Fruit fly (Drosophila melanogaster): ENCODE results near the gene TTLL3A.

The TTLL3A gene

DNA sequence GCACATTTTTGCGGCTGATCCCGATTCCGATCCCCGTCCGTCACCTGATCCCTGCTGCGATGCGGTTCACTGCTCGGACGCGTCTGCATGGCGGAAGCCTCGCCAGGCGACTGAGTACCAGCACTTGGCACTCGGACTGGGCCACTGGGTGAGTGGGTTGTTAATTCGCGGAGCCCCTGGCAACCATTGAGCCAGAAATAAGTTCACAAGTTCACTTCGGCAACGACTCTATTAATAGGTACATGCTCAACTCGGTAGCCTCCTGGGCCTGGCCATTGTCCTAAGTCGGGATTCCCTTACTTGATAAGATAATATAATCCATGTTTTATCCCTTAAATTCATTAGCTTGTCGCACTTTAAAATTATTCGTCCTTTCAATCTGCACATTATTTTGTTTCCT is at the start of gene TTLL3A:
TTLL3A (minus strand) TSS at position 101 of the 400 bp plus-strand sequence.
- TF ChIP-seq CG17801 (GFP tag; optimal IDR thresholded peaks at IDR 0.05; ENCODE audit: partially characterized antibody), result no peak

DNA sequence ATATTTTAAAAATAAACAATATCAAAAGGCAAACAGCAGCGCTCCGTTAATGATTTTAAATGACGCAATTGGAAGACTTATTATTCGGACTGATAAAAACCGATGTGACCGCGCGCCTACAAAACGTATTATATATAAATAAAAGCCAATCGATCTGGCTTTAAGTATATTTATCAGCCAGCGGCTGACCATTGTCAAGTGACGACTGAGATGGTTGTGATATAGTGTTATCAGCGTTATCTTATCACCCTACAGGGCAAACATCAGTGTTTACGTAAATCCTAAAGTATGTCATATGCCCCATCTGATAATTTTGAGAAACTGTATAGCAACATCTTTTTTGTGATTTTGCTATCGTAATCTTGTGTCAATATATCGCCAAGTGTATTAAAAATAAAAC is 49.4 kb upstream of the TTLL3A start:
- no peak for TF ChIP-seq CG17801 (GFP tag; optimal IDR thresholded peaks at IDR 0.05; ENCODE audit: partially characterized antibody)

DNA sequence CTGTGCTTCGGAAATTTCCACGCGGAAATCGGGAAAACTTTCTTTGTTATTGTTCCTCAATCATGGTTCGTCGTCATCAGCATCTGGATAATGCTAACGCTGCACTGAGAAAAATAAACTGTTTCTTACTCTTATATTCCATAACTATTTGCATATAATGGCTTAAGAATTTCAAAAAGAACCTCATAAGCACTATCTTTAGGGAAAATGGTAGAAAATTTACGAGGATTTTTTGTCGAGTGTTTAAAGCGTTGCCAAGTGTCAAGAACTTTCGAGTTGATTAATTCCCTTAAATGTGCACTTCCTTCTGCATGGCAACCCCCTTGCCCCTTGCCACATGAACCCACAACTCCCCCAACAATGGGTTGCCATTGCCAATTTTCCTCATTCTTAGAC is 48.0 kb upstream of the TTLL3A start:
- no peak for TF ChIP-seq CG17801 (GFP tag; optimal IDR thresholded peaks at IDR 0.05; ENCODE audit: partially characterized antibody)

DNA sequence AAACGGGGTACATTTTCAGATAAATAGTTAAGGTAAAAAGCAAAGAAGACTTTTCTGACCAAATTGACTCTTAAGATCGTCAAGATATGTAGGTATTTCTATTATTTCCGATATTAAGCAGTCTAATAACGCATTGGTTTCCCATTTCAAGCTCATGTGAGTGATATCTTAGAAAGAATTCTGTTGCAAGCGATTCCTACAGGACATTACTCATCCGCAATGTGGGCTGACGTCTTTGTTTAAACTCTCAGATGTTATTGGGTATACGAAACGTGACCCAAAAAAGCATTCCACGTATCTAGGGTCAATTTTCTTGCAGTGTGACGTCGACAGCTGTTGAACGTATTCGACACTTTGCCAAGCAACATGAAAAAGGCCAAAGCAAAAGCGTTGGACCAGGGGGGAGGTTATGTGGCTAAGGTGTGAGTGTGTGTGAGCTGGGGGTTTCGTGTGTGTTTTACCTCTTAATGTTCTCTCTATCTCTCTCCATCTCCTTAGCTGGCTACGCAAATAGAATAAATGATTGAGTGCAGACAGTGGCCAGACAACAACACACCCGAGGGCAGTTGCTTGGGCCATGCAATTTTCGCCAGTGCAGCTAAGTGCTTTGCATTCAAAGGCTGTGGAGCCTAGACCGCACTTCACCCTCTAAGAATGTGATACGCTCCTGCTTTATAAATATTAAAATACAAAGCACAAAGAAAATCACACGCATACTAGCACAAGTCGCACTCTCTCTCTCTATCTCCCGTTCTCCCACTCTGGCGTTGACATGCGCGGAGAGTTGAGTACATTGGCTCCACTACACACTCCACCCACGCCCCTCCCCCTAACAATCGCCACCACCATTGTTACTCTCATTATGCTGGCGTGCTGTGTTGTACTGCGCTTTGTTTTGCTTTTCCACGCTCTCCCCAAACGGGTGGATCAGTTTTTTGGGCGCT is 47.3 kb upstream of the TTLL3A start:
- TF ChIP-seq CG17801 (GFP tag; optimal IDR thresholded peaks at IDR 0.05; ENCODE audit: partially characterized antibody), result peak; percentile 79

DNA sequence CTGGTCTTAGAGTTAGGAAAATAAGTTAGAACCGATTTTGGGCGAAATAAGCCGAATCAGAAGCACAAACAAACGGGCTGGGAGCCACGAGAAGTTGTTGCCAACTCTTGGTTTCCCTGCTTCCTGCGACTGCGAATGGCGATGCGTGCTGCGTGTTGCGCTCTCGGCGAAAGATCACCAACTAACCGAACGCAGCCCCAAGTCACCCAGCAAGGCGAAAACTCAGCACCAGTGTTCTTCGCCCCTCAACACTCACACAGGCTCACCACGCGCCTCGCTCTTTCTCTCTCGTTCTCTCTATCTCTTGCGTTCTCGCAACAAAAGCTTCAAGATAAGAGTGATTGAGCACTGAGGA is 46.7 kb upstream of the TTLL3A start, which contains the start of gene nrv1:
nrv1 (minus strand) TSS at position 188 of the 355 bp plus-strand sequence.
- TF ChIP-seq CG17801 (GFP tag; optimal IDR thresholded peaks at IDR 0.05; ENCODE audit: partially characterized antibody), result no peak

DNA sequence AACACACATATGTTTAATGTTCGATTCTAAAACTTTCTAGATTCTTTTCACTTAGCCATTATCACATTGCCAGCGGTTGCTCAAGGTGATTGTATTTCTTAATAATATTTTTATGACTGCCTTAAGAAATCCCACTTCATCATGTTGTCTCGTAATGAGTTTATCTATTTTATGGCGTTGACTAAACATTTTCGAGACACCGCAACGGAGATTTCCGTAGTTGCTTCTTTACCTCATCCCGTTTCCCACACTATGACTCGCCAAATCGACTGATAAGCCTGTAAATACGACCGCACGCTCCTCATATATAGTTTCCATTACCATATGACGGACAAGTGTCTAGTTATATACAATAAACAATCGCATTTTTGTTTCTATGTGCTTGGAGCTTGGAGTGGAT is 45.6 kb upstream of the TTLL3A start:
- no peak for TF ChIP-seq CG17801 (GFP tag; optimal IDR thresholded peaks at IDR 0.05; ENCODE audit: partially characterized antibody)

DNA sequence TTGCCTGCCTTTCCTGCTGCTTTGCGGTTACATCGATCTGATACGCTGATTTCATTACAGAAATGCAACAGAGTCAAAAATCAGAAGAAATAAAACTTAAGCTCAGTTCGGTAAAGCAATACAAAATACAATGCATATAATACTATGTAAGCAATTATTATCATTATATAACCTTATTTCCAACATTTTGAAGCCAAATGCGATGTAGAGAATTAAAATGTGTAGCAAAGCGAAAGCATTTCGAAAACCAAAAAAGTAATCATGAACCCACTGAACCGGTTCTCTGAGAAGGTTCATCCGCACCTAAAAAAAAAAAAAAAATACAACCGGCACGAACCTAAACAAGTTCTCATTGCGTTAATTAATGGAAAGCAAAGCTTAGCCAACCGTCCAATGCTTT is 44.2 kb upstream of the TTLL3A start:
- TF ChIP-seq CG17801 (GFP tag; optimal IDR thresholded peaks at IDR 0.05; ENCODE audit: partially characterized antibody), result no peak

DNA sequence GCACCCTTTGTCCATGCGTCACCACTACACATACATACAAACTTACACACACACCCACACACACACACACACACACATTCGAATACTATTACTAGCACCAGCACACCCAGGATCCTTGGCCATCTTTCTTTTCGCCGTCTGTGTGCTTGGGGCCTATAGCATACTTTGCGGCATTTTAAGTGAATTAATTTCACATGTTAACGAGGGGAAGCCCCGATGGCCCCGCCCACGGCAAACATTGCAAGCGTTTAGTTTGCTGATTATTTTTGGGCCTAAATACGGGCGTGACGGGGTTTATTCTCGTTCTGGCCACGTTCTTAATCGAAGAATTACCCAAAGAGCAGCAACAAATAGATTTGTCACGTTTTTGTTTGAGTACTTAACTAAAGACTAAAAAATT is 43.4 kb upstream of the TTLL3A start:
- TF ChIP-seq CG17801 (GFP tag; optimal IDR thresholded peaks at IDR 0.05; ENCODE audit: partially characterized antibody), result no peak

DNA sequence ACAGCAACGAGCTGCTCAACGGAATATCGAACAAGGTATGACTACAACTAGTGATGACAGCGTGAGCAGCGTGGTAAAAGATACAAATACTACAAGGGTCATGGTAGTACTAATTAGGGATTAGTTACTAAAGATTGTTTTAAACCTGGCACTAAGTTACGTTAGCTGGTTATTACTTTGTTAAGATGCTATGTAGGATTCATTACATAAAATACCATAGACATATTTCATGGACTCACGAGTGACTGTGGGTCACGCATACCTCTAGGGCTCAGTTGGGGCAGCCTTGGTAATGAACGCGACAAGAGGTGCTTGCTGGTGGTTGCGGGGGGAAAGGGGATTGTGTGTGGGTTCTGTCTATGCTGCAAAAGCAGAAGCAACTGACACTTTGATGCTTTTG is 34.9 kb upstream of the TTLL3A start:
- no peak for TF ChIP-seq CG17801 (GFP tag; optimal IDR thresholded peaks at IDR 0.05; ENCODE audit: partially characterized antibody)

DNA sequence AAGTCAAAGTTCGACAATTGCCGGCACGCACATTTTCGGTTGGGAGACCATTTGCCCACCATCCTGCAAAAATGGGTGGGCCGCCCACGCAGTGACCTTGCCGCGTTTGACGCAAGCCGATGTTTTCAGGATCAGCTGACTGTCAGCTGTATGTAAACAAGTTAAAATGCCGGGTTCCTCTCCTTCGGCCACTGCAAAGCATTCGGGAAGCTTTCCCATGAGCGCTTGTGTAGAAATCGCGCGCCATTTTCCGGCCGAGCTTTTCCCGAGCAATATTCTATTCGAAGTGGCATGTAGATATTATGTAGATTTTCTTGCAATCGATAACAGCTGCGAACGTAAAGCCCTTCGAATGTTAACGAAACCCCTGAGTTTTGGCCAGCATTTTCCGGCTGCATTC is 33.7 kb upstream of the TTLL3A start, which contains the start of gene CG17378:
CG17378 (plus strand) TSS at position 397 of the 400 bp plus-strand sequence.
- no peak for TF ChIP-seq CG17801 (GFP tag; optimal IDR thresholded peaks at IDR 0.05; ENCODE audit: partially characterized antibody)

DNA sequence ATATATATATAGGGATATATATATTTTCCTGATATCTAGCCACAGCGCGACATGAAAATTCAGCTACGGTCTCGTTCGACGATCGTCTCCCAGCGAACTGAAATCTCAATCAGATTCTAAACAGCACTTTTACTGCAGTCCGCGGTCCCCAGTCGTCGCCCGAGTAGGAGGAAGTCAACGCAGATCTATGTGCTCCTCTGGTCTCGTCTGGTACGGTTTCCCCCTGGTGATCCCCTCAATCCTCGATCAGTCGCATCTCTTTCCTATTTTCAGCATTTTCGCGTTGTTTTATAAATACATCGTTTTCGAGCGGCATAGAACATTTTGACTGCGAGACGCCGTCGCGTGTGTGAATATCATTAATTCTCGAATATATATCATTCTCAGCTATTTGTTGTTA is 32.7 kb upstream of the TTLL3A start, which contains the start of gene LUBEL:
LUBEL (minus strand) TSS at position 101 of the 400 bp plus-strand sequence.
- no peak for TF ChIP-seq CG17801 (GFP tag; optimal IDR thresholded peaks at IDR 0.05; ENCODE audit: partially characterized antibody)

DNA sequence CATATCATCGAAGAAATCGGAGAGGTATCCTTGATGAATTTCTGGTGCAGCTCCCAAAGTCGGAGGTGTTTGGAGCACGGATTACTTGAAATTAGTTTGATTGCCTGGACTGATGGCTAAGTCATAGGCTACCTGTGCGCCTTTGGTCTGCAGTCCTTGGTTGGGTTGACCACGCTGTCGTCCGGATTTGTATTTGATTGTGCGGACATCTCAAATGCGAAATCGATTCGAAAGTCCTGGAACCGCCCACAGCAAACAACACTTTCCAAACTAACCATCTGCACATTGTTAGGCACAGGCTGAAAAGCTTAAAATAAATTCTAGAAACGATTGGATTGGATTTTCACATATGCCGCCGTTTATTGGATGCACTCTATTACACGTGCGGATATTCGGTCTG is 19.5 kb upstream of the TTLL3A start, which contains the start of gene CG11322:
CG11322 (minus strand) TSS at position 101 of the 400 bp plus-strand sequence.
- no peak for TF ChIP-seq CG17801 (GFP tag; optimal IDR thresholded peaks at IDR 0.05; ENCODE audit: partially characterized antibody)

DNA sequence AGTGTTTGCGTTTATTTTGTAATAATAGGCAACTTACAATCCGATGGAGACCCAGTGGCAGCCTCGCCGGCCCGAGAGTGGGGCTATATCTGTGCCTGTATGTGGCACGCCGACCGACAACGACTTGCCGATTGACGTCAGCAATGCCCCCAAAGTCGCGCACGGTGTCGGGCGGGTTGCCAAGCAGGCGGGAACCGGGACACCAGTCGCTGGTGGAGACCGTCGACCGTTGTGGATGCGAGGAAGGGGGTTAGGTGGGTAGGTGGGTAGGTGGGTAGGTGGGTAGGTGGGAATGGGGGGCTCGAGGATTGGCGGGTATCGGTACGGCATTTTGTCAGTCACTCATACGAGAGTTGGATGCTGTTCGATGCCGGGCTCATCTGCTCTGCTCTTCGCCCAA is 11.0 kb upstream of the TTLL3A start:
- TF ChIP-seq CG17801 (GFP tag; optimal IDR thresholded peaks at IDR 0.05; ENCODE audit: partially characterized antibody), result no peak

DNA sequence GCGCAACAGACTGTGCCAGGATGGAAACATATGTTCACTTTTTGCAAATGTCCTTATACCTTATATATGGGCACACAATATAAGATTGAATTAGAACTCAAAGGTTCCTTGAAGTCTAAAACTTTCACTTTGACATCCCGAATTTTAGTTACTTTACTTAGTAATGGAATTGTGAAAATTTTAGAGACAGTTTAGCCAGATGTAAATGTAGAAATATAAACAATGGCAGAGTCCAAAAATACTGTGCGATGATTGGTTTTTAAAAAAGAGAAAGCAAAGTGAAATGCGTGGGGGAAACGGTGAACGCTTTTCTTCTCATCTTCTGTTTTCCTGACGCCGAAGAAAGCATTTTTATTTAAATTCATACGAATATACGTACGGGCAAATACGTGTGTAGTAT is 7.8 kb upstream of the TTLL3A start, which contains the start of gene CG44271:
CG44271 (minus strand) TSS at position 101 of the 400 bp plus-strand sequence.
- TF ChIP-seq CG17801 (GFP tag; optimal IDR thresholded peaks at IDR 0.05; ENCODE audit: partially characterized antibody), result no peak

DNA sequence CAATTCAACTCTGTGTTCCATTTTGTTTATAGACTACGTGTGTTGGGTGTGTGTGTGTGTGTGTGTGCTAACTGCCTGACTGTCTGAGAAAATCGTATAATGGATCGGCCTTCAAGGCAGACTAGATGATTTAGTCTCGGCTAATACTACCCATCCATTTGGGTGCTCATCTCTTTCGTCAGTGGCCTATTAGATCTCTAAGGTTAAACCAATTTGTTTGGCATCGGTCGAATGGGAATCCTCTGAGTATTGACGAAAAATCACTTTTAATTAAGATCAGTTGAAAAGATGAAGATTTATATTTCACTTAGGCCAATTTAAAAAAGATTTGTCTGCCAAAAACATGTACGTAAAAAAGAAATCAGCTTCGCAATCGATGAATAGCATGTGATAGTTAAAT is 5.5 kb upstream of the TTLL3A start, which contains the start of gene CG31910:
CG31910 (minus strand) TSS at position 101 of the 400 bp plus-strand sequence.
- TF ChIP-seq CG17801 (GFP tag; optimal IDR thresholded peaks at IDR 0.05; ENCODE audit: partially characterized antibody), result no peak

DNA sequence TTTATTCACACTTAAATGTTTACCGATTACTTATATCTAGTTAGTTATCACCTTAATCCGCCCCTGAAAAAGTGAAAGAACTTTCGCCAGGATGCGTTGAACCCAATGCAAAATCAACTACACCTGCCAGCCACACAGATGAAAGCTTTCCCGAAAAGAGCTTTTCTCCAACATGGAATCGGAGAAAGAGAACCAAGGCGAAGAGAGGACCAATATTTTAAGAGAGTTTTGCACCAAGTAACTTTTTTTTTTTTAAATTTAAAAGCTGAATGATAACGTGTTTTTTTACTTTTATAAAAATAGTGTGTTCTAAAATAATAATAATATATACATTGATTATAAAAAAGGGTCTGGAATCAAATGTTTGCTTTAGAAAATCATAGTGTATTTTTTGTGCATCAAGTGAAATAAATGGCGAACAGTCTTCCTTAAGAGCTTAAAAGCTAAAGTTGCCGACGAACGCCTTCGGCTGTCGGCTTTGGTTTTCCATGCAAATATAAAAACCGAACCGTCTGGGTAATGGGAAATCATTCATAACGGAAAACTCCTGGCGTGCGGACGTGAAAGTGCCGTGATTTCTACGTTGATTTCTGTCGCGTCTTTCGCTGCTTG is 2.1 kb upstream of the TTLL3A start, which contains the start of gene meng:
meng (plus strand) TSS at position 523 of the 612 bp plus-strand sequence.
- no peak for TF ChIP-seq CG17801 (GFP tag; optimal IDR thresholded peaks at IDR 0.05; ENCODE audit: partially characterized antibody)

Data from ovary, adult (tissue).